Worm (Caenorhabditis elegans) whole organism, dauer: ENCODE measurements around the gene Y54E2A.10.

ENCODE experiments used
- unc-62 ChIP-seq: sonication (generic microtip); optimal IDR thresholded peaks from 2 replicates; lab custom pipeline; 2017; ENCODE audit warnings: missing biosample characterization, missing genetic modification reagents, missing genetic modification characterization

Y54E2A.10 gene

ce11 chrII:14825413-14825812 lies 34.6 kb downstream of the Y54E2A.10 start:
- no peak for TF ChIP-seq unc-62 (GFP tag; lab: Kevin White, UChicago)

ce11 chrII:14832055-14832454 lies 41.2 kb downstream of the Y54E2A.10 start:
- TF ChIP-seq unc-62 (GFP tag; lab: Kevin White, UChicago) = no peak

ce11 chrII:14838596-14839215 lies 47.9 kb downstream of the Y54E2A.10 start:
- TF ChIP-seq unc-62 (GFP tag; lab: Kevin White, UChicago) = no peak

ce11 chrII:14841253-14841652 lies 50.4 kb downstream of the Y54E2A.10 start:
- no peak for TF ChIP-seq unc-62 (GFP tag; lab: Kevin White, UChicago)
